Worm (Caenorhabditis elegans) whole organism, L3 larva: ENCODE data around the gene Y38H6C.13.
A peak's percentile ranks its signal among the peaks of the same experiment; 100 is the strongest.

ENCODE experiments used
- egl-27 ChIP-seq: sonication (generic microtip); optimal IDR thresholded peaks from 4 replicates; lab custom pipeline; 2017; ENCODE audit warnings: missing biosample characterization, missing genetic modification reagents, missing genetic modification characterization
- fkh-2 ChIP-seq: fragments of 150-350 bp; optimal IDR thresholded peaks from 2 replicates; lab custom pipeline; 2014; ENCODE audit warnings: missing biosample characterization, missing genetic modification reagents, missing genetic modification characterization
- lin-15B ChIP-seq: fragments of 150-350 bp; optimal IDR thresholded peaks from 2 replicates; lab custom pipeline; 2014; ENCODE audit warnings: missing biosample characterization, missing genetic modification characterization
- mdl-1 ChIP-seq: fragments of 150-350 bp; optimal IDR thresholded peaks from 2 replicates; lab custom pipeline; 2014; ENCODE audit warnings: missing biosample characterization, missing genetic modification characterization
- nhr-11 ChIP-seq: fragments of 150-350 bp; optimal IDR thresholded peaks from 2 replicates; lab custom pipeline; 2014; ENCODE audit warnings: missing biosample characterization, missing genetic modification characterization
- nhr-12 ChIP-seq: fragments of 150-350 bp; optimal IDR thresholded peaks from 2 replicates; lab custom pipeline; 2014; ENCODE audit warnings: missing biosample characterization, missing genetic modification characterization
- nhr-28 ChIP-seq: fragments of 150-350 bp; optimal IDR thresholded peaks from 2 replicates; lab custom pipeline; 2014; ENCODE audit warnings: missing biosample characterization, missing genetic modification characterization
- nhr-76 ChIP-seq: fragments of 150-350 bp; sonication (generic microtip); optimal IDR thresholded peaks from 5 replicates; lab custom pipeline; 2014; ENCODE audit warnings: missing biosample characterization, missing genetic modification characterization
- pqm-1 ChIP-seq: fragments of 150-350 bp; optimal IDR thresholded peaks from 2 replicates; lab custom pipeline; 2017; ENCODE audit warnings: missing biosample characterization, missing genetic modification characterization, inconsistent platforms
- snpc-4 ChIP-seq: fragments of 150-350 bp; optimal IDR thresholded peaks from 2 replicates; lab custom pipeline; 2014; ENCODE audit warnings: missing biosample characterization, missing genetic modification characterization
- unc-39 ChIP-seq: sonication (generic microtip); optimal IDR thresholded peaks from 4 replicates; lab custom pipeline; 2017; ENCODE audit warnings: missing biosample characterization, missing genetic modification characterization
- unc-62 ChIP-seq: fragments of 150-350 bp; sonication (generic microtip); optimal IDR thresholded peaks from 4 replicates; lab custom pipeline; 2014; ENCODE audit warnings: missing biosample characterization, missing genetic modification reagents, missing genetic modification characterization

- TF ChIP-seq pqm-1 (tag; lab: Kevin White, UChicago) = no peak
- TF ChIP-seq unc-39 (tag; lab: Kevin White, UChicago) = no peak
- no peak for TF ChIP-seq nhr-76 (tag; lab: Kevin White, UChicago)
- TF ChIP-seq unc-62 (GFP tag; lab: Kevin White, UChicago) = no peak
- no peak for TF ChIP-seq mdl-1 (tag; lab: Kevin White, UChicago)
- TF ChIP-seq fkh-2 (tag; lab: Kevin White, UChicago) = no peak
- peak; percentile 69 for TF ChIP-seq lin-15B (tag; lab: Kevin White, UChicago)
- TF ChIP-seq nhr-28 (tag; lab: Kevin White, UChicago) = no peak
- no peak for TF ChIP-seq egl-27 (tag; lab: Kevin White, UChicago)
- TF ChIP-seq snpc-4 (tag; lab: Kevin White, UChicago) = no peak
- peak; percentile 18 for TF ChIP-seq nhr-11
- no peak for TF ChIP-seq nhr-12
Measured at ce11 chrV:20479013-20479739, 48.4 kb upstream of the Y38H6C.13 start, which contains the start of the genes calf-1 and rpl-2.
